Worm (Caenorhabditis elegans) whole organism, young adult: ENCODE measurements around the gene tbcb-1.
A peak's percentile ranks its signal among the peaks of the same experiment; 100 is the strongest.

Source experiments
- F52B5.7 ChIP-seq: sonication (generic microtip); optimal IDR thresholded peaks from 2 replicates; lab custom pipeline; 2016; ENCODE audit warnings: mild to moderate bottlenecking, missing genetic modification characterization, missing compliant biosample characterization
- K12H6.12 ChIP-seq: fragments of 200-800 bp; sonication (Bioruptor generic); optimal IDR thresholded peaks from 2 replicates; lab custom pipeline; 2018; ENCODE audit warnings: mild to moderate bottlenecking, missing genetic modification characterization, missing compliant biosample characterization
- Y53G8AR.9 ChIP-seq: fragments of 200-800 bp; sonication (Bioruptor generic); conservative IDR thresholded peaks from 2 replicates; pipeline ENCODE4 v1.3.6; 2022; ENCODE audit warnings: missing genetic modification reagents, missing genetic modification characterization, missing compliant biosample characterization
- akir-1 ChIP-seq: fragments of 200-800 bp; sonication (Bioruptor generic); optimal IDR thresholded peaks from 2 replicates; lab custom pipeline; 2018; ENCODE audit warnings: mild to moderate bottlenecking, missing genetic modification characterization, moderate library complexity, missing compliant biosample characterization
- ama-1 ChIP-seq, 3 experiments: fragments of 150-350 bp in 1 of 3; sonication (generic microtip) in 2 of 3; optimal IDR thresholded peaks; 2 replicates each; lab custom pipeline; 2014 to 2018; ENCODE audit warnings: missing biosample characterization in 2 of 3, missing genetic modification characterization in 2 of 3, missing genetic modification reagents in 2 of 3
- ccch-3 ChIP-seq: fragments of 200-800 bp; sonication (Bioruptor generic); optimal IDR thresholded peaks from 2 replicates; lab custom pipeline; 2018; ENCODE audit warnings: mild to moderate bottlenecking, missing genetic modification characterization, missing compliant biosample characterization
- efl-1 ChIP-seq: fragments of 150-350 bp; optimal IDR thresholded peaks from 2 replicates; lab custom pipeline; 2014; ENCODE audit warnings: missing biosample characterization, missing genetic modification reagents, missing genetic modification characterization
- hmg-20 ChIP-seq: fragments of 200-800 bp; sonication (Bioruptor generic); IDR thresholded peaks from 2 replicates; pipeline ENCODE4 v1.3.6; 2022; ENCODE audit warnings: missing genetic modification reagents, missing genetic modification characterization, missing compliant biosample characterization
- mes-4 ChIP-seq: sonication (generic microtip); optimal IDR thresholded peaks from 2 replicates; lab custom pipeline; 2016; ENCODE audit warnings: missing genotype, missing genetic modification characterization, missing compliant biosample characterization
- repo-1 ChIP-seq: sonication (generic microtip); optimal IDR thresholded peaks from 2 replicates; lab custom pipeline; 2017; ENCODE audit warnings: mild to moderate bottlenecking, missing genetic modification characterization, missing compliant biosample characterization
- unc-62 ChIP-seq: fragments of 150-350 bp; optimal IDR thresholded peaks from 2 replicates; lab custom pipeline; 2014; ENCODE audit warnings: missing biosample characterization, missing genetic modification reagents, missing genetic modification characterization

DNA sequence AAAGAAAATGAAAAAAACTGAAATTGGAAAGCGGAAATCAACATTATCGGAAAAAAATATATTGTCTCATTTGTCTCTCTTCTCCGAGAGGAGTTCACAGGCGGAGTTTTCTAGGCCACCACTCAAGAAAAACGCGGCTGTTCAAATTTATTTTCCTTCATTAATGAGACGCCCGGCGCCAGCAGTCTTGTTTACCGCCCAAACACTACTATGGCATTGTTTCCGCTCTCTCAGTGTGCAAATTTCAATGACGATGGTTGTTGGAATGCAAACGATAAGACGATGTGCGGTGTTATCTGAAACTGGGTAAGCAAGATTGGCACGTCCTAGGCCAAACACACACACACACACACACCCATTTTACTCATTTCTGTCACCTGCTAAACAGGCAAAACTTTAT is 35.2 kb upstream of the tbcb-1 start, which contains the start of gene cav-2:
- no peak for TF ChIP-seq unc-62 (GFP tag; lab: Kevin White, UChicago)
- peak; percentile 74 for TF ChIP-seq efl-1 (GFP tag; lab: Kevin White, UChicago)
- TF ChIP-seq hmg-20 (GFP tag; lab: Robert Waterston, UW): peak; percentile 66; the same call in 1 of the 2 replicates
- no peak for TF ChIP-seq ama-1 (optimal IDR thresholded peaks at IDR 0.05; lab: Kevin White, UChicago)
- TF ChIP-seq ama-1 (GFP tag; optimal IDR thresholded peaks at IDR 0.05; lab: Kevin White, UChicago): no peak
- no peak for TF ChIP-seq akir-1 (GFP tag; lab: Kevin White, UChicago)
- no peak for TF ChIP-seq mes-4
- TF ChIP-seq Y53G8AR.9 (GFP tag; lab: Robert Waterston, UW): no peak
- TF ChIP-seq ccch-3 (GFP tag; lab: Kevin White, UChicago): no peak
- TF ChIP-seq F52B5.7 (tag; lab: Kevin White, UChicago): no peak
- peak; percentile 51 for TF ChIP-seq K12H6.12 (tag; lab: Kevin White, UChicago)
- no peak for TF ChIP-seq repo-1 (tag; lab: Kevin White, UChicago)
